Fruit fly (Drosophila melanogaster) ovary, adult (tissue): ENCODE results near the gene CG31365.

Experiments
- CG17801 ChIP-seq: fragments of 200-800 bp; optimal IDR thresholded peaks from 2 replicates; lab custom pipeline; 2019; ENCODE audit warnings: missing biosample characterization, mild to moderate bottlenecking, missing genetic modification characterization, moderate library complexity; ENCODE audit not compliant: partially characterized antibody

The CG31365 gene

DNA sequence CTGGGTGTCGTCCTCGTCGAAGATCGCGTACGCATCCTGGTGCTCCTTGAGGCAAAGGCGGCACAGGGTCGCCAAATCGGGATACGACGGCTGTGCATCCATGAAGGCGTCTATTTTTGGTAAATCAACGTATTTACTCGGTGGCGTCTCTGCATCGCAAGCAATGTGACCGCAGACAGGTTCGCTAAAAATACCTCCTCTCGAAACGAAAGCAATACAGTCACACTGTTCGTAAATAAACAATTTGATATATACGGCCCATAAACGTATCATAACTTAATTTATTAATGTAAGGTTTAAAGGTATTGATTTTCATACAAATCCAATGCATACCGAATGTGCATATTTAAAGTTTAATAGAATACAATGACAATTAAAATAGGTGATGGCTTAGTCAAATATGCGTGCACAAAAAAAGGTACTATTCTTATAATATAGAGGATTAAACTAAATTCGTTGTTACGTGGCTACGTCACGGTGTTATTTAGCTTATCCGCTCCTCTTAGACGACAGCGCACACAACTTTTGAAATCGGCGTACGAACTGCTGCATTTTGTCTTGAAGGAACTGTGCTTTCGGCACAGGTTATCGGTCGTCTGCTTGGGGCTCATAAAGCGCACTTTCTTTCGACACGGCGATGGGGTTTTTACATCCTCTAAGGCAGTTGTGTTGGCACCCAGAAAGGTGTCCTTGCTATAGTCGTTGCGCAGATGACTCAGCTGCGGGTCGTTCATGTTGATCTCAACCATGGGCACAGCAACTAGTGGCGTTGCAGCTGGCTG lies at the start of gene CG31365:
Gene CG31365 (minus strand): TSS at position 182 of the 782 bp plus-strand sequence.
- TF ChIP-seq CG17801 (GFP tag; lab: Kevin White, UChicago) = no peak

DNA sequence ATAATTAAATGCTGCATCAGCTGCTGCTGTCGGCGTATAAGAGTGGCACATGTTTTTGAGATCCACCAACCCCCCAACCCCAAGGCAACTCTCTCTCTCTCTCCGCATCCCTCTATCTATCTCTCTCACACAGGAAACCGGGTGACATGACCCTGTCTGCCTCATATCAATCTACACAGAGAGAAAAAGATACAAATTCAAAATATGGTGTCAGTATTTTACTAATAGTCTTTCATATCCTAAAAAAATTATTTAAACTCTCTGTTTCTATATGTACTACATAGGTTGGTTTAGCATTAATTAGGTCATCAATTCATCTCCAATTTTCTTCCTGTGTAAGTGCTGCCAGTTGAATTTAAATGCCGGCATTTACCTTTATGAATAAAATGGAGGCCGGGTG lies 49.2 kb upstream of the CG31365 start:
- no peak for TF ChIP-seq CG17801 (GFP tag; lab: Kevin White, UChicago)

DNA sequence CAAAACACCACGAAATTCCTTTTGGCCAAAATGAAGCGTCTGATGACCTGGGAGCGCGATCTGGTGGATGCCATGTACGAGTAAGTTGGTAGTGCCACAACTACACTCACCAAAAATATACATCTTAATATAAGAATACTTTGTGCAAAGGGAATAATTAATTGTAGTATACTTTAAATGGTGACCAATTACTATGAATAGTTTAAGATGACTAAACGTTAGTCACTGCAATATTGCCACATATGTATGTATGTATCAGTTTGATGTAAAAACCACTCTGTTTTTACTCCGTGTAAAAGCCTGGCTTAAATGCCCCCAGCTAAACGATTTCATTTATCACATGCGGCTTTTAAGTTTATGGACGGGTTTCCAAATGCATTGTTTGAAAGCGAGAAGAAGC lies 48.5 kb upstream of the CG31365 start:
- no peak for TF ChIP-seq CG17801 (GFP tag; lab: Kevin White, UChicago)

DNA sequence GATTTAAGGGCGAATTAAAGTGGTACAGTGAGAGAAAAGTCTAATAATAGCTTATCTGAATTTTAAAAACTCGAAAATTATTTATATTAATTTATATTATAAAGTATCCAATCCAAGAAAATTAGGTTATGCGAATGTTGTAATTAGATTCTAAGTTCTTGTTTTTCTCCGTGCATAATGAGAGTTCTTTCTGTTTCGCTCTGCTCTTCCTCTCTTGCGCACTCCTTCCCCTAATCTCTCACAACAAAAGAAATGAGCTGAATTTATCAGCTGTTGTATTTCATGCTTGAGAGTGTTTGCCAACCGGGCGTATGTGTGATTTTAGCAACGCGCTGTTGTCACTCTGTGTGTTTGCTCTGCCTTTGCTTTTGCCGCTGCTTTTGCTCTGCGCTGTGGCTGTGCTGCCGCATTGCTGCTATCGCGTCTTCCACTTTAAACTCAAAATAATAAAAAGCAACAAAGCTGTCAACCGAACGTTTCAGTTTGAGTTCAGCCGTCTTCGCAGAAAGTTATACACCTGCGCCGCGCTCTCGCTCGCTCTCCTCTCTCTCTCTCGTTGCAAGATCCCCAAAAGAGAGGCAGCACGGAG lies 47.3 kb upstream of the CG31365 start, which contains the start of gene CG46310:
Gene CG46310 (plus strand): TSS at position 481 of the 589 bp plus-strand sequence.
- TF ChIP-seq CG17801 (GFP tag; lab: Kevin White, UChicago) = peak; percentile 56

DNA sequence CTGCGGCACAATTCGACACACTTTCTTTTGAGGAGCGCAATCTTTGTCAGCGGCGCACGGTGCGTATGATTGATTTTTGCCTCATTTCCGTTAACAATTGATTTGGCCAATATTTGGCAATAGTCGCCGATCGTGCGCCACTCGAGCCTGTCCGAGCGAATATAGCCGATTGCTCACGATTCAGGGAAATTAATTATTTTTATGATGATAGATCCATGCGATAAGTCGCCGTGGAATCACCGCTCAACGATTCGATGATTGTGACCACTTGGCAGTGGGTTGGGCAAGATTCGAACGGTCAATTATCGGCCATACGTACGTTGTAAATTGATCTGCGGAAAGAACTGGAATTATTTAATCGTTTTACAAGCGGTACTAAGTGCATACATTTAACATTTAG lies 45.6 kb upstream of the CG31365 start:
- no peak for TF ChIP-seq CG17801 (GFP tag; lab: Kevin White, UChicago)

DNA sequence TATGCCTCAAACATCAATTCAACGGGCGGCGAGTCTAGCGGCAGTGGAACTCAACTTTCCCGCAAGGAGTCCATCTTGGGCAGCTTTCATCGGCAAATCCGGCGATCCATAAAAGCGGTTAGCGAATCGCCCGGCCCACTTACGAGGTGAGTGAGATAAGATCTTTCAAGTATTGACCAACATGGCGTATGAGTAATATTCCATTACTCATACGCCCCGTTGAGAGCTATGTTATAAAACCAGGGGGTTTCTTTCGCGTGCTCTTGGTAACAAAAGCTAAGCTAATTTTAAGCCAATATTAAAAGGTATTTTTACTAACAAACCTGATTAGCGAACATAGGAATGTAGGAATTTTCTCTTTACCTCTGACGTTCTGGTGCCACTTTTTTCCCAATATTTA lies 44.1 kb upstream of the CG31365 start:
- no peak for TF ChIP-seq CG17801 (GFP tag; lab: Kevin White, UChicago)

DNA sequence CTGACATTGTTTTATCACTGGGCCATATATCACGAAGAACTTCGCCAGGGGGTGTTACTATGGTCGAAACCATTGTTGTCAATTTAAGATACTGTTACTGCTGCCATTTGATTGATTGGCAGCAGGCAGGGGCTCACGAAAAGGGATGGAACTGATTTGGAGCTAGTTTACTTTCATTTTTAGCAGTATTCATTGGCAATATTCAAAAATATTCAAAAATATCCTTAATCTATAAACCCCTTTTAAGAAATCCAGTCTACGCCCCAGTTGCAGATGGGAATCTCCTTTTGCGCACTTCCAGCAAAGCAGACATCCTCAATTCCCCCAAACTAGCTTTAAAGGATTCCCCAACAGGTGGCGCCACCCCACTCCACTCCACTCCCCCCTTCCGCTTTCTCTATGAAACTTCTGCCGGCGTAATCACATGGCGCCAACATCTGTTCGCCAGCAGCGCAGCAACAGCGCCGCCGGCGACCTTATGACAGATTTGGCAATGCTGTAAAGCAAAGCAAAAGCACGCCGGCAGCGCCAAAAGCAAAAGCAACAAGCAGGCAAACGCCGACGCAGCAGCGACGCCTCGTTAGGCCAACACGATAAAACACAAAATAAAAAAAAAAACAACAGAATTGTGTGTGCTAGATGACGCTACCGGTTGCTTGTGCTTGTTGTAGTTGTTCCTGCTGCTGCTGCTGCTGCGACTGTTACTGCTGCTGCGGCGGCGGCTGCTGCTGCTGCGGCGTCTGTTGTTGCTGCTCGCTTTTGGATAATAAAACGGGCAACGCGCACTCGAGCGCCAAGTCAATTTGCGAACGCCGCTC lies 41.5 kb upstream of the CG31365 start, which contains the start of gene Irk1:
Gene Irk1 (plus strand): TSS at position 811 of the 818 bp plus-strand sequence.
- no peak for TF ChIP-seq CG17801 (GFP tag; lab: Kevin White, UChicago)

DNA sequence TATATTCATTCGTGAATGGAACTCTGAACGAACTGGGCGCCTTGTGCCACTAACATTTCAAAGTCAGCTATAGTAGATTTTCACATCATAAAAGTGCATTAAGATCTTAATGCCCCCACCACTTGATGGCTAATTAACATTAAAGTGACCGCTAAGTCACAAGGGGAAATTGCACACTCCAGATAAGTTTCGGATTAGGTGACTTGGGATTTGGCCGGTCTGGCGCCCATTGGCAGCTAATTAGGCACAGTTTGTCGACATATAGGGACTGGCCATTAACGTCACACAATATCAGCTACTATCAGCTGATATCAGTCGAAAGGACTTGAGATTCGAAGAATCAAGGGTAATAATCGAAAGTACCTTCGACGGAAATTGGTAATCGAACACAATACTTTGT lies 38.4 kb upstream of the CG31365 start:
- TF ChIP-seq CG17801 (GFP tag; lab: Kevin White, UChicago) = no peak

DNA sequence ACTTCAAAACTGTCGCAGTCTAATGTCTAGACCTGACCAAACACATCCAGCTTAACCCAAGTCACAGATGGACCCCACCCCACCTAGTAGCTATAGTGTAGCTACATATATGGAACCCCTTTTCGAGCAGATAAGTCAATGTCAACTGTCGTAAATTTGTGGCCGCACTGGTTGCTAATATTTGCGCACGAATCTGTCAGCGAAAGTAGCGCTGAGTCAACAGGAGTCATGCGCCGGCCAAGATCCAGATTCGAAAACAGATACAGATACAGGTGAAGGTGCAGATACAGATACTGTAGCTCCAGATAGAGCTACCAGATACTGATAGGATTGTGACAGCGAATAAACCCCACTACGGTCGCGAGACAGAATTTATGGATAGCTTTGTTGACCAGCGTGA lies 37.9 kb upstream of the CG31365 start:
- no peak for TF ChIP-seq CG17801 (GFP tag; lab: Kevin White, UChicago)

DNA sequence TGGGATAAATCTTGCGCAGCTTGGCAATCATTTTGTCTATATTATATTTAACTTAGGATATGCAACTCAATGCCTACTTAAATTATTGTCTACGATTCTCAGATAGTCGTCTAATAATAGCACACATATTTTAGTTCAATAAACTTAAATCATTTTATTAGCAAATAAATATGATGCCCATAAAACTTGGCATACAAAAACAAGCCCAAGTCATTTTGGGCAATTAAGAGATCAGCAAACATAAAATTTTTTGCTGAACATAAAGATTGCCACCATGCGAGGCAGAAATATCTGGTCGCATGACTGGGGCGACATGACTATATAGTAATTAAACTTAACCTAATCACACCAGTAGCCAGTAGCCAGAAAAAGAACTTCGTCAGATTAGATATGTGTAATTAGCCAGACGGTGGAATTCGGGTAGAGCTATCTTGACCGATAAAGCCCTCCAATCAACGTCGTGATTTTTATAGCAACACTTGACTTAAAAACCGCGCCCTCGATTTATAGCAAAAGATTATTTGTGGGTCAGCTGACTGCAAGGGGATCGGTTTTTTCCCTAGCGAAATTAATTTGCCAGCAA lies 35.2 kb upstream of the CG31365 start, which contains the start of gene CG13829:
Gene CG13829 (minus strand): TSS at position 51 of the 583 bp plus-strand sequence.
- TF ChIP-seq CG17801 (GFP tag; lab: Kevin White, UChicago) = no peak

DNA sequence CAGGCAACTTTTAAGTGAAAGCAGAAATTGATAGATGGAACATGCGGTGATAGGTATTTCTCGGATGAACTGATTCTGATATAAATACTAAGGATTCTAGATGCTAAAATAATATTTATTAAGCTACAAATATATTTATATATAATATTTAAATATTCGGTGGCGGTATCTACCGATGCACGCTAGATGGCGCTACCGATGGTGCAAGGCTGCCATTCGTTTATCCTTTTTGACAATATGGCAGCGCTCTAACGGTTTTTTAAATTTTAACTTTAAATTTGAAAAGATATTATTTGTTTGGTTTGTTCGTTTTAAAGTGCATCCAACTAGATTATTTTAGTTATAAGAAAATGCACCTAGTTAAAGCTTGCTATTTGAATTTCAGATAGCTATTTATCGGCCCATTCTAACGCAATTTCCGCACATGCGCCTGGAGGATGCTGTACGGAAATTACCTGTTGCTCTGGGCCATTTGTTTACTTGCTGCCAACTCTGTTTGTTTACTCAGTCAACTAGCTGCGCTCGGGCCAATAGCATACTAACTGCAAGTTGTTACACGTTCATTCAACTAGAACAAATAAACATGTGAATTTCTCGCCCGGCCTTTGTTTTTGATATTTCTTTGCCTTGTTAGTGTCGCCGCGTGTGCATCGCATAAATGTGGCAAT lies 33.2 kb upstream of the CG31365 start, which contains the start of gene VhaAC39-2:
Gene VhaAC39-2 (minus strand): TSS at position 28 of the 668 bp plus-strand sequence.
- TF ChIP-seq CG17801 (GFP tag; lab: Kevin White, UChicago) = no peak

DNA sequence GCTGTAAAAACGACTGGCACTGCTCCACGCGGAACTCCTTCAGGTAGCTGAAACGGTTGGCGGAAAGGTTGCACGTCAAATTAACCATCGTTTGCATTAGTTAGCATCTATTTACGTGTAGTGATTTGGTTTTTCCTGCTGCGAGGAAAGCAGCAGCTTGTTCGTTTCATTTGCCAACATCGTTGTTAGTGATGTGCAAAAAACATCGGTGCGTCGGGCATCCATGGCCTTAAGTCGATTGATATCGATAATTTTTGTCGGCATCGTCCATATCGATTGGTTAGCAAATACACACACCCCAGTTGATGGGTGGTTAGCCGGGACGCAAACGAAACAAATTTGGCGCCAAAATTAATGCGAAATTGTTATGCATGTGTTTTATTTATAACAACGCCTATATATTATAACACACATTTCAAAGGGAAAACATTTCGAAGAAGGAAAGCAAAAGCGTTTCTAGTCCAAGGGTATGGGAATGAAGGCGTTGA lies 31.5 kb upstream of the CG31365 start, which contains the start of gene unk:
Gene unk (minus strand): TSS at position 199 of the 488 bp plus-strand sequence.
- peak; percentile 39 for TF ChIP-seq CG17801 (GFP tag; lab: Kevin White, UChicago)

DNA sequence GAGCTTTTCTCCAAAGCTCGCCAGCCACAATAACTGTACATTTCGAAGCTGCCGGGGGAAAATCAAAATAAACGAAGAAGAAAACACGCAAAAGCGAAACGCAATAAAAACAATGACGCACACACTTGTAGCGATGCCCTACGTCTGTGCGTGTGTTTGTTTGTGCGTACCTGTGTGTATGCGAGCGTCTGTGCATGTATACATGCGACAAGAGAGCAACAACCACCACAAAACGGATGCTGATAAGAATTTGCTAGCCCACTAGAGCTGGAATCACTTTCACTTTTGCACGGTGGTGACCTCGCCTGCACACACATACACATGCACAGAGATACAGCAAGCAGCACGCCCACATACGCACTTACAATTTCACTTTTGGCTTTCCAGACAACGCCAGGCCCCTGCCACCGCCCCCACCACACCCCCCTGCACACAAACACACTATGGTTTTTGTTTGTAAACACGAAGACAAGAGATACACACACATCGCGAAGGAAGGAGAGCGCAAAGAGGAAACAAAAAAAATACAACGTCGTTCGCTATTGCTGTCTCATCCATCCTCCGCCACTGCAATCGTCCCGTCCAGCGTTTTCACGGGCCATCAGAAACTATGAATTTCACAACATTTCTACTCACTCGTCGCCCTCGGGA lies 30.8 kb upstream of the CG31365 start:
- TF ChIP-seq CG17801 (GFP tag; lab: Kevin White, UChicago) = no peak
